Fruit fly (Drosophila melanogaster) whole organism, prepupa: ENCODE data around the gene Fas3.

Experiments used
- CG10631 ChIP-seq: fragments of 200-800 bp; sonication (Bioruptor generic); optimal IDR thresholded peaks from 2 replicates; lab custom pipeline; 2016; ENCODE audit warnings: missing biosample characterization, missing genetic modification characterization
- CG1621 ChIP-seq: fragments of 200-800 bp; sonication (Bioruptor generic); optimal IDR thresholded peaks from 3 replicates; lab custom pipeline; 2018; ENCODE audit warnings: missing biosample characterization, mild to moderate bottlenecking, missing genetic modification characterization
- CG34406 ChIP-seq: fragments of 200-800 bp; sonication (Bioruptor generic); optimal IDR thresholded peaks from 3 replicates; lab custom pipeline; 2016; ENCODE audit warnings: missing biosample characterization, missing genetic modification characterization
- CG6163 ChIP-seq: fragments of 200-800 bp; sonication (Bioruptor generic); IDR thresholded peaks from 3 replicates; pipeline ENCODE4 v1.3.6; 2022; ENCODE audit warnings: missing biosample characterization, missing genetic modification characterization
- CG6276 ChIP-seq: fragments of 200-800 bp; sonication (Bioruptor generic); optimal IDR thresholded peaks from 2 replicates; lab custom pipeline; 2017; ENCODE audit warnings: missing biosample characterization, mild to moderate bottlenecking, missing genetic modification characterization
- CG6808 ChIP-seq: fragments of 200-800 bp; sonication (Bioruptor generic); optimal IDR thresholded peaks from 3 replicates; lab custom pipeline; 2017; ENCODE audit warnings: missing biosample characterization, missing genetic modification characterization, mild to moderate bottlenecking, moderate library complexity, missing genetic modification reagents
- CG6854 ChIP-seq: fragments of 200-800 bp; sonication (Bioruptor generic); optimal IDR thresholded peaks from 2 replicates; lab custom pipeline; 2017; ENCODE audit warnings: missing biosample characterization, mild to moderate bottlenecking, missing genetic modification characterization
- Gug ChIP-seq: fragments of 200-800 bp; sonication (Bioruptor generic); IDR thresholded peaks from 2 replicates; pipeline ENCODE4 v1.3.6; 2022; ENCODE audit warnings: missing biosample characterization, missing genetic modification characterization
- Hr38 ChIP-seq: sonication (Bioruptor generic); optimal IDR thresholded peaks from 2 replicates; lab custom pipeline; 2016; ENCODE audit warnings: missing biosample characterization, missing genetic modification characterization
- Lpt ChIP-seq: fragments of 200-800 bp; sonication (Bioruptor generic); optimal IDR thresholded peaks from 3 replicates; lab custom pipeline; 2016; ENCODE audit warnings: missing biosample characterization, missing genetic modification characterization
- OdsH ChIP-seq: fragments of 200-800 bp; sonication (Bioruptor generic); optimal IDR thresholded peaks from 3 replicates; lab custom pipeline; 2016; ENCODE audit warnings: missing biosample characterization, missing genetic modification characterization
- Sox102F ChIP-seq: fragments of 200-800 bp; sonication (Bioruptor generic); optimal IDR thresholded peaks from 2 replicates; lab custom pipeline; 2016; ENCODE audit warnings: missing biosample characterization, mild to moderate bottlenecking, missing genetic modification characterization
- ss ChIP-seq, 2 experiments: fragments of 200-800 bp; sonication (Bioruptor generic); optimal IDR thresholded peaks; 2 replicates in 1 of 2; 3 replicates in 1 of 2; lab custom pipeline; 2017 to 2018; ENCODE audit warnings: mild to moderate bottlenecking in 2 of 2, missing biosample characterization in 2 of 2, missing genetic modification characterization in 2 of 2, moderate library complexity in 1 of 2

DNA sequence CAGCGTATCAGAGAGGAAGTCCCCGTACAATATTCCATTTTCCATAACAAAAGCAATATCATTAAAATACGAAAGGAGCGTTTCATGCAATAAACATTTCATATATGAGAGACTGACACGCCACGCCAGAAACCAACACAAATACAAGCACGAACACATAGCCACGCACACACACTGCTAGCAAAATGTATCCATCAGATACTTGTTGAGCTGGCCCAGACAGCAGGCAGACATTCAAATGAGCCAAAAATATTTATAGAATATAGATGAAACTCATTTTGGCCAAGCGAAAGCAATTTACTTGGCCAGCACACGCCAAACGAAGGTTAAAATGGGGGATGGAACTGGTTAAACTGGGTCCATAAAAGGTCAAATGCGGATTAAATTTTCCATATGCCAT is 70.1 kb downstream of the Fas3 start:
- TF ChIP-seq CG10631 (no peak), CG6276 (no peak), CG6854 (GFP tag; lab: Kevin White, UChicago) (no peak), Lpt (GFP tag; lab: Kevin White, UChicago) (no peak), Gug (GFP tag; lab: Robert Waterston, UW) (no peak), OdsH (GFP tag; lab: Kevin White, UChicago) (no peak), CG6808 (GFP tag; lab: Kevin White, UChicago) (no peak), ss (GFP tag; optimal IDR thresholded peaks at IDR 0.05; lab: Kevin White, UChicago) (no peak), Hr38 (no peak), CG1621 (tag; lab: Kevin White, UChicago) (no peak), CG34406 (GFP tag; lab: Kevin White, UChicago) (no peak), Sox102F (GFP tag; lab: Kevin White, UChicago) (no peak), CG6163 (GFP tag; lab: Robert Waterston, UW) (no peak)
